Worm (Caenorhabditis elegans) whole organism, mixed stage, embryonic: ENCODE data around the gene srh-88.

ENCODE experiments used
- M03D4.4 ChIP-seq: sonication (generic microtip); optimal IDR thresholded peaks from 2 replicates; lab custom pipeline; 2017; ENCODE audit warnings: mild to moderate bottlenecking, missing genetic modification characterization, missing compliant biosample characterization
- bed-3 ChIP-seq: fragments of 200-800 bp; sonication (Bioruptor generic); optimal IDR thresholded peaks from 3 replicates; lab custom pipeline; 2018; ENCODE audit warnings: mild to moderate bottlenecking, missing genetic modification characterization, moderate library complexity, missing compliant biosample characterization
- blmp-1 ChIP-seq: fragments of 150-350 bp; optimal IDR thresholded peaks from 2 replicates; lab custom pipeline; 2014; ENCODE audit warnings: missing biosample characterization, missing genetic modification characterization
- ceh-39 ChIP-seq: fragments of 150-350 bp; optimal IDR thresholded peaks from 2 replicates; lab custom pipeline; 2014; ENCODE audit warnings: missing biosample characterization, missing genetic modification characterization
- ceh-43 ChIP-seq: fragments of 200-800 bp; sonication (Bioruptor generic); optimal IDR thresholded peaks from 2 replicates; lab custom pipeline; 2018; ENCODE audit warnings: mild to moderate bottlenecking, missing genetic modification characterization, moderate library complexity, missing compliant biosample characterization
- ceh-83 ChIP-seq: fragments of 200-800 bp; sonication (Bioruptor generic); optimal IDR thresholded peaks from 2 replicates; lab custom pipeline; 2018; ENCODE audit warnings: mild to moderate bottlenecking, missing genetic modification characterization, missing compliant biosample characterization
- ces-1 ChIP-seq: fragments of 150-350 bp; optimal IDR thresholded peaks from 2 replicates; lab custom pipeline; 2014; ENCODE audit warnings: missing biosample characterization, missing genetic modification reagents, missing genetic modification characterization
- cnd-1 ChIP-seq: fragments of 200-800 bp; sonication (Bioruptor generic); optimal IDR thresholded peaks from 2 replicates; lab custom pipeline; 2018; ENCODE audit warnings: mild to moderate bottlenecking, missing genetic modification characterization, missing compliant biosample characterization
- drap-1 ChIP-seq: fragments of 200-800 bp; sonication (Bioruptor generic); optimal IDR thresholded peaks from 3 replicates; lab custom pipeline; 2018; ENCODE audit warnings: mild to moderate bottlenecking, missing genetic modification characterization, missing compliant biosample characterization
- elt-1 ChIP-seq: sonication (generic microtip); optimal IDR thresholded peaks from 2 replicates; lab custom pipeline; 2017; ENCODE audit warnings: missing genetic modification characterization, mild to moderate bottlenecking, missing compliant biosample characterization, antibody characterized with exemption, moderate library complexity, borderline replicate concordance; ENCODE audit not compliant: insufficient read depth
- elt-3 ChIP-seq: fragments of 150-350 bp; optimal IDR thresholded peaks from 2 replicates; lab custom pipeline; 2014; ENCODE audit warnings: missing biosample characterization, missing genetic modification characterization
- flh-1 ChIP-seq: fragments of 200-800 bp; sonication (Bioruptor generic); optimal IDR thresholded peaks from 2 replicates; lab custom pipeline; 2018; ENCODE audit warnings: mild to moderate bottlenecking, missing genetic modification characterization, moderate library complexity, missing compliant biosample characterization
- ham-2 ChIP-seq: fragments of 200-800 bp; sonication (Bioruptor generic); optimal IDR thresholded peaks from 2 replicates; lab custom pipeline; 2018; ENCODE audit warnings: mild to moderate bottlenecking, missing genetic modification characterization, missing compliant biosample characterization
- hlh-1 ChIP-seq: fragments of 150-350 bp; optimal IDR thresholded peaks from 2 replicates; lab custom pipeline; 2014; ENCODE audit warnings: missing biosample characterization, missing genetic modification reagents, missing genetic modification characterization
- lin-13 ChIP-seq: fragments of 150-350 bp; optimal IDR thresholded peaks from 2 replicates; lab custom pipeline; 2014; ENCODE audit warnings: missing biosample characterization, missing genetic modification characterization
- lin-32 ChIP-seq: fragments of 200-800 bp; sonication (Bioruptor generic); optimal IDR thresholded peaks from 2 replicates; lab custom pipeline; 2018; ENCODE audit warnings: mild to moderate bottlenecking, missing genetic modification characterization, missing compliant biosample characterization
- lsy-2 ChIP-seq: fragments of 150-350 bp; optimal IDR thresholded peaks from 2 replicates; lab custom pipeline; 2014; ENCODE audit warnings: missing biosample characterization, missing genetic modification characterization
- mab-5 ChIP-seq: fragments of 150-350 bp; optimal IDR thresholded peaks from 2 replicates; lab custom pipeline; 2014; ENCODE audit warnings: missing biosample characterization, missing genetic modification characterization
- mep-1 ChIP-seq: fragments of 150-350 bp; optimal IDR thresholded peaks from 2 replicates; lab custom pipeline; 2017; ENCODE audit warnings: missing biosample characterization, missing genetic modification reagents, missing genetic modification characterization, inconsistent platforms
- mls-2 ChIP-seq: sonication (generic microtip); optimal IDR thresholded peaks from 2 replicates; lab custom pipeline; 2016; ENCODE audit warnings: mild to moderate bottlenecking, missing genetic modification characterization, moderate library complexity, missing compliant biosample characterization
- nhr-12 ChIP-seq: fragments of 150-350 bp; optimal IDR thresholded peaks from 2 replicates; lab custom pipeline; 2014; ENCODE audit warnings: missing biosample characterization, missing genetic modification characterization
- nhr-2 ChIP-seq: fragments of 150-350 bp; optimal IDR thresholded peaks from 2 replicates; lab custom pipeline; 2014; ENCODE audit warnings: missing biosample characterization, missing genetic modification characterization
- nhr-237 ChIP-seq: fragments of 150-350 bp; optimal IDR thresholded peaks from 2 replicates; lab custom pipeline; 2014; ENCODE audit warnings: missing biosample characterization, missing genetic modification characterization
- nhr-28 ChIP-seq: fragments of 150-350 bp; optimal IDR thresholded peaks from 2 replicates; lab custom pipeline; 2014; ENCODE audit warnings: missing biosample characterization, missing genetic modification characterization
- nhr-76 ChIP-seq: sonication (generic microtip); optimal IDR thresholded peaks from 2 replicates; lab custom pipeline; 2017; ENCODE audit warnings: missing biosample characterization, missing genetic modification characterization
- snpc-4 ChIP-seq: fragments of 150-350 bp; optimal IDR thresholded peaks from 2 replicates; lab custom pipeline; 2014; ENCODE audit warnings: missing biosample characterization, missing genetic modification characterization
- sptf-1 ChIP-seq: sonication (generic microtip); optimal IDR thresholded peaks from 2 replicates; lab custom pipeline; 2017; ENCODE audit warnings: mild to moderate bottlenecking, missing genetic modification characterization, moderate library complexity, missing compliant biosample characterization
- tbx-8 ChIP-seq: fragments of 200-800 bp; sonication (Bioruptor generic); optimal IDR thresholded peaks from 2 replicates; lab custom pipeline; 2018; ENCODE audit warnings: mild to moderate bottlenecking, missing genetic modification characterization, moderate library complexity, missing compliant biosample characterization
- unc-120 ChIP-seq: sonication (generic microtip); optimal IDR thresholded peaks from 2 replicates; lab custom pipeline; 2017; ENCODE audit warnings: missing genetic modification characterization, missing compliant biosample characterization; ENCODE audit not compliant: poor library complexity, severe bottlenecking
- unc-39 ChIP-seq: fragments of 150-350 bp; optimal IDR thresholded peaks from 2 replicates; lab custom pipeline; 2014; ENCODE audit warnings: missing biosample characterization, missing genetic modification characterization
- unc-62 ChIP-seq: fragments of 150-350 bp; optimal IDR thresholded peaks from 2 replicates; lab custom pipeline; 2014; ENCODE audit warnings: missing biosample characterization, missing genetic modification reagents, missing genetic modification characterization
- zip-8 ChIP-seq: fragments of 150-350 bp; optimal IDR thresholded peaks from 2 replicates; lab custom pipeline; 2014; ENCODE audit warnings: missing biosample characterization, missing genetic modification characterization
- ztf-11 ChIP-seq: fragments of 150-350 bp; optimal IDR thresholded peaks from 2 replicates; lab custom pipeline; 2014; ENCODE audit warnings: missing biosample characterization, missing genetic modification characterization

Gene srh-88

DNA sequence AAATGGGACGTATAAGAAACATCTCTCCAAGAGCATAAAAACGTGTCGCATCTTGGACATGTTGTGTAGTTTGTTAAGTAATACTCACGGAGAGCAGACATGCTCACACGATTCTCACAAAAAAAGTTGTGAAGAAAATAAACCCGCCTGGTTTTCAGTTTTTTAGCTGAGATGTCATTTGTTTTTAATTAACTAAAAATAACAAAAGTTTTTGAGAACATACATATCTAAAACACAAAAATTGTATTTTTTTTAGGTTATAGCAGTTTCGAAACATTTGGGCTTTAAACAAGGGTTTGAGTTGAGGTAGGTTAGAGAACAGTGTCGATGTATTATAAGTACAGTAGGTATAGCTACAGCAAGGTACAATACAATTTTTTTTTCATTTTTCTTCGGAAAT lies at the start of gene srh-88:
srh-88 (minus strand) TSS at position 101 of the 400 bp plus-strand sequence.
- no peak for TF ChIP-seq nhr-2 (tag; lab: Kevin White, UChicago)
- TF ChIP-seq, all 35 proteins: peak for 0

DNA sequence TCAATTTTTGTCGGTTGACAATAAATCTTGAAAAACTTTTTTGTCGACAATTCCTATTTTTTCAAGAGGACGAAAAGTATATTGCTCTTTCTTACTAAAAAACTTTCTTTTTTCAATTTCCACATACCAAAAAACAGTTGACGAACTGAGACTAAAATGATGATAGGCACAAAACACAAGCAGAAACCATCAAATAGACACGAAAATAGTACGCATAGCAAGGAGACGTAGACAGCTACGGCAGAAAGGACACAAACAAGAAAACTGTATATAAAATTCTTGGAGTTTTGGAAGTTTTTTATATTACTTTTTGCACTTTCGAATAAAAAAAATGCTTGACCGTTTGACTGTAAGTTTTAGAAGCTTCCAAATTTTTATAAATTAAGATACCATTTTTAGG lies 49.5 kb upstream of the srh-88 start, which contains the start of gene K12D9.1:
K12D9.1 (plus strand) TSS at position 301 of the 400 bp plus-strand sequence.
- TF ChIP-seq unc-39 (no peak), mep-1 (tag; lab: Kevin White, UChicago) (no peak), nhr-76 (tag; lab: Kevin White, UChicago) (no peak)
- TF ChIP-seq, all 35 proteins: peak for 0

DNA sequence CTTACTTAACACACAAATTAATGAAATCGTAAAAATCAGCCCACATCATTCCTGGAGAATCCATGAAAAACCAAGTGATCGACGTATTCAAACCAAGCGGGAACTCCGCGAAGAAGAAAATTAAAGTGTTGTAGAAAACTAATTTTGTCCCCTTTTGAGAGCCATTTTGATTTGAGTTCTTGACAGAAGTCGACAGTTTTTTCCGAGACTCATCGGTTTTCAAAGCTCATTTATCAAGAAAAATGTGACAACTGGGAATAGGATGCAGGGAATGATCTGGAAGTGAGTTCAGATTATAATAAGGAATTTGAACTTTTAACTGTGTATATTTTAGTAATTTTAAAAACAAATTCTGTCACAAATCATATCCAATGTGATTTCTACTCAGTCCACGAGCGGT lies 46.7 kb upstream of the srh-88 start, which contains the start of gene srw-135:
srw-135 (minus strand) TSS at position 101 of the 400 bp plus-strand sequence.
- TF ChIP-seq M03D4.4 (tag; lab: Kevin White, UChicago) (no peak), zip-8 (tag; lab: Kevin White, UChicago) (no peak), blmp-1 (no peak), mep-1 (tag; lab: Kevin White, UChicago) (no peak), lin-32 (GFP tag; lab: Kevin White, UChicago) (no peak)

DNA sequence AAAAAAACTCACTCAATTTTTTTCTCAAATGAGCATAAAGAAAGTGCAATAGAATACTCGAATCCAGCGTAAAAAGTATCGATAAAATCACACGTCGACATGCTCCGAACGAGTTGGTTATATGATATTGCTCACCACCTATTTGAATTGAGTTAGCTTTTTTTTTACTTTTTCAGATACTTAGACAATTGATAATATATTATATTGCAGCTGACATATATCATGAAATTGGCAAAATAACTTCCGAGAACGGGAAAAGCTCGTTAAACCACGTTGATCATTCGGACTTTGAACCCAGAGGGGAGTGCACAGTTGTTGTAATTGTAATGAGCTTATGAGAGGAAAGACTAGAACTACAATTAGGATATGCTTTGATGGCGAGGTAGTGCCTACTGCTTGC lies 45.8 kb upstream of the srh-88 start, which contains the start of gene srw-136:
srw-136 (minus strand) TSS at position 101 of the 400 bp plus-strand sequence.
- TF ChIP-seq nhr-12 (tag; lab: Kevin White, UChicago) (no peak), unc-62 (no peak), sptf-1 (tag; lab: Kevin White, UChicago) (no peak), zip-8 (tag; lab: Kevin White, UChicago) (no peak), mls-2 (no peak), elt-3 (tag; lab: Kevin White, UChicago) (no peak), drap-1 (GFP tag; lab: Kevin White, UChicago) (no peak), unc-39 (no peak), ceh-39 (tag; lab: Kevin White, UChicago) (no peak), lin-32 (GFP tag; lab: Kevin White, UChicago) (no peak), ztf-11 (tag; lab: Kevin White, UChicago) (no peak)

DNA sequence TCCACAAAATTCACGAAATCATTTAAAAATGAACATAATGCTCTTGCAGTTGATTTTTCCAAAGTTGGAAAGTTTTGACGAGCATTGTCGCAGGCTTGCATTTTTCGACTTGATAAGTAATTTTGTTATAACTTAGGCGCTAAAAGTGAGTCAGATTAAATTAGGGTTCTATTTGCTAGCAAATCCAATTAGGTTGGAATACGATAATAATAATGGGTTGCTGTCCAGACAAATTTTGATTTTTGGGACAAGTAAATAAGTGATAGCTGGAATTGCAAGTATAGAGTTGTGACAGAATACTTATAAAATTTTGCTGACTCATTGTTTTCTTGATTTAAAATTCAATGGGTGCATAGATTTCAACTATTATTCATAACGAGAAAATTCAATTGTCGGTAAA lies 41.3 kb upstream of the srh-88 start, which contains the start of gene srw-112:
srw-112 (minus strand) TSS at position 101 of the 400 bp plus-strand sequence.
- TF ChIP-seq lin-13 (tag; lab: Kevin White, UChicago): no peak
- TF ChIP-seq blmp-1: no peak
- no peak for TF ChIP-seq tbx-8 (GFP tag; lab: Kevin White, UChicago)

DNA sequence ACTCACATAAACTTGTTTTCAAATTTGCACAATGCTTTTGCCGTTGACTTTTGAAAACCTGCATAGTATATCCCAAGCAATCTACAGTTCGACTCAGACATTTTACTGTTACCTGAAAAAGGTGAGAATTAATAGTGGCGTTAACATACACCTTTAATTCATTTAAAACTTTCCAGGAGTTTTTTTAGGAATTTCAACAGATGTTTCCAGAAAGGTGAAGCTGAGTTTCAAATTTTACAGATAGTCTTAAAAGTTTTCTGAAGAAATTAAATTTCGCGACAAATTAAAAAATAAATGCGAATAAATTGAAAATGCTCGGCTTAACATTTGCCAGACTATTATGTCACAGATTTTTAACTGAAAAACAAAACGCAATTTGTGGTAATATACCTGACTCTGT lies 35.0 kb upstream of the srh-88 start, which contains the start of gene srw-119:
srw-119 (minus strand) TSS at position 101 of the 400 bp plus-strand sequence.
- TF ChIP-seq blmp-1: no peak
- TF ChIP-seq nhr-28 (tag; lab: Kevin White, UChicago): no peak
- no peak for TF ChIP-seq ceh-39 (tag; lab: Kevin White, UChicago)
- no peak for TF ChIP-seq ztf-11 (tag; lab: Kevin White, UChicago)
- no peak for TF ChIP-seq M03D4.4 (tag; lab: Kevin White, UChicago)
- no peak for TF ChIP-seq nhr-76 (tag; lab: Kevin White, UChicago)
- TF ChIP-seq ceh-43 (GFP tag; lab: Kevin White, UChicago): no peak
- TF ChIP-seq cnd-1 (tag; lab: Kevin White, UChicago): no peak
- no peak for TF ChIP-seq nhr-237 (tag; lab: Kevin White, UChicago)
- TF ChIP-seq ces-1 (GFP tag; lab: Kevin White, UChicago): no peak
- no peak for TF ChIP-seq zip-8 (tag; lab: Kevin White, UChicago)
- no peak for TF ChIP-seq elt-1
- TF ChIP-seq tbx-8 (GFP tag; lab: Kevin White, UChicago): no peak
- no peak for TF ChIP-seq ceh-83 (GFP tag; lab: Kevin White, UChicago)
- no peak for TF ChIP-seq mab-5
- TF ChIP-seq nhr-2 (tag; lab: Kevin White, UChicago): no peak
- no peak for TF ChIP-seq lin-13 (tag; lab: Kevin White, UChicago)
- TF ChIP-seq unc-39: no peak
- TF ChIP-seq lin-32 (GFP tag; lab: Kevin White, UChicago): no peak

DNA sequence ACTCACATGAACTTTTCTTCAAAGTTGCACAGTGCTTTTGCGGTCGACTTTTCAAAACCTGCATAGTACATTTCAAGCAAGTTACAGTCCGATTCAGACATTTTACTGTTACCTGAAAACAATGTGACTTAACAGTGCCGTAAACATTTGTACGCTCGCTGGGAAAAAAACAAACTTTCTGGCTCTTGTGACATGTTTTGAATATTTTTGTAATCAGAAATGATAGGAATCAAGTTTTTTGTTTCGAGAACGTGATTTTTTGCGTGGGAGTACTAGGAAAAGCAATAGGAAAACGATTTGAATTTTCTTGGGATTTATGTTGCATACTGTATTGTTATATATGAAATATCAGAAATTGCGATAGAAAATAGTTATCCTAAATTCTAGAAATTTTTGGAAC lies 31.4 kb upstream of the srh-88 start, which contains the start of gene srw-120:
srw-120 (minus strand) TSS at position 101 of the 400 bp plus-strand sequence.
- TF ChIP-seq unc-120 (no peak), nhr-2 (tag; lab: Kevin White, UChicago) (no peak), lin-13 (tag; lab: Kevin White, UChicago) (no peak), unc-39 (no peak), mep-1 (tag; lab: Kevin White, UChicago) (no peak), bed-3 (no peak), snpc-4 (tag; lab: Kevin White, UChicago) (no peak), sptf-1 (tag; lab: Kevin White, UChicago) (no peak), flh-1 (GFP tag; lab: Kevin White, UChicago) (no peak), ztf-11 (tag; lab: Kevin White, UChicago) (no peak), nhr-28 (tag; lab: Kevin White, UChicago) (no peak), lsy-2 (tag; lab: Kevin White, UChicago) (no peak), nhr-12 (tag; lab: Kevin White, UChicago) (no peak), M03D4.4 (tag; lab: Kevin White, UChicago) (no peak), hlh-1 (tag; lab: Kevin White, UChicago) (no peak), ham-2 (GFP tag; lab: Kevin White, UChicago) (no peak), nhr-237 (tag; lab: Kevin White, UChicago) (no peak), nhr-76 (tag; lab: Kevin White, UChicago) (no peak), ces-1 (GFP tag; lab: Kevin White, UChicago) (no peak)
